Fruit fly (Drosophila melanogaster) whole organism, embryonic: ENCODE data around the gene D12.
A peak's percentile ranks its signal among the peaks of the same experiment; 100 is the strongest.

Experiments
- CG14014 ChIP-seq: fragments of 200-800 bp; sonication (Bioruptor generic); IDR thresholded peaks from 2 replicates; pipeline ENCODE4 v1.3.6; 2022; ENCODE audit warnings: missing biosample characterization, missing genetic modification characterization
- Ets97D ChIP-seq: fragments of 200-800 bp; sonication (Bioruptor generic); optimal IDR thresholded peaks from 3 replicates; lab custom pipeline; 2016; ENCODE audit warnings: missing biosample characterization, missing genetic modification characterization
- Lhr ChIP-seq: fragments of 200-800 bp; sonication (Bioruptor generic); optimal IDR thresholded peaks from 3 replicates; lab custom pipeline; 2017; ENCODE audit warnings: mild to moderate bottlenecking, missing biosample characterization, missing genetic modification reagents, missing genetic modification characterization
- Mes4 ChIP-seq: fragments of 200-800 bp; sonication (Bioruptor generic); optimal IDR thresholded peaks from 2 replicates; lab custom pipeline; 2016; ENCODE audit warnings: missing biosample characterization, missing genetic modification characterization
- bbx ChIP-seq: fragments of 200-800 bp; sonication (Bioruptor generic); IDR thresholded peaks from 2 replicates; pipeline ENCODE4 v1.3.6; 2022; ENCODE audit warnings: missing biosample characterization, missing genetic modification characterization; ENCODE audit not compliant: partially characterized antibody
- fd64A ChIP-seq: fragments of 200-800 bp; sonication (Bioruptor generic); optimal IDR thresholded peaks from 3 replicates; lab custom pipeline; 2018; ENCODE audit warnings: missing biosample characterization, mild to moderate bottlenecking, missing genetic modification characterization
- ken ChIP-seq: fragments of 200-800 bp; sonication (Bioruptor generic); IDR thresholded peaks from 3 replicates; pipeline ENCODE4 v1.3.6; 2022; ENCODE audit warnings: missing biosample characterization, missing genetic modification characterization
- trem ChIP-seq: fragments of 200-800 bp; optimal IDR thresholded peaks from 3 replicates; lab custom pipeline; 2019; ENCODE audit warnings: missing biosample characterization, mild to moderate bottlenecking, missing genetic modification characterization, moderate library complexity

- TF ChIP-seq ken (GFP tag; lab: Robert Waterston, UW) = no peak
- TF ChIP-seq fd64A (GFP tag; lab: Kevin White, UChicago) = no peak
- no peak for TF ChIP-seq Ets97D
- peak; percentile 9; the same call in 1 of the 2 replicates for TF ChIP-seq bbx (GFP tag; lab: Robert Waterston, UW)
- TF ChIP-seq Mes4 (GFP tag; lab: Kevin White, UChicago) = no peak
- TF ChIP-seq Lhr (GFP tag; lab: Kevin White, UChicago) = no peak
- peak; percentile 21 for TF ChIP-seq trem
- TF ChIP-seq CG14014 (GFP tag; lab: Robert Waterston, UW) = no peak
These were observed 37.1 kb downstream of the D12 start, which contains the start of gene CG31898 for dm6 chr2L:8399863-8400598.
